Fruit fly (Drosophila melanogaster) Kc167 (cell line): ENCODE measurements around the gene AdamTS-B.

Experiments used
- Myc ChIP-seq: fragments of >200 bp; optimal IDR thresholded peaks from 2 replicates; lab custom pipeline; 2017; ENCODE audit warnings: missing external identifiers
- Sin3A ChIP-seq: fragments of >200 bp; optimal IDR thresholded peaks from 2 replicates; lab custom pipeline; 2018; ENCODE audit warnings: missing external identifiers
- h ChIP-seq: fragments of >200 bp; optimal IDR thresholded peaks from 3 replicates; lab custom pipeline; 2018; ENCODE audit warnings: missing external identifiers
- insv ChIP-seq: fragments of >200 bp; optimal IDR thresholded peaks from 3 replicates; lab custom pipeline; 2018; ENCODE audit warnings: missing external identifiers
- psq ChIP-seq: fragments of >200 bp; optimal IDR thresholded peaks from 2 replicates; lab custom pipeline; 2017; ENCODE audit warnings: missing external identifiers
- ttk ChIP-seq: sonication (Bioruptor generic); optimal IDR thresholded peaks from 2 replicates; lab custom pipeline; 2017; ENCODE audit warnings: missing external identifiers

DNA sequence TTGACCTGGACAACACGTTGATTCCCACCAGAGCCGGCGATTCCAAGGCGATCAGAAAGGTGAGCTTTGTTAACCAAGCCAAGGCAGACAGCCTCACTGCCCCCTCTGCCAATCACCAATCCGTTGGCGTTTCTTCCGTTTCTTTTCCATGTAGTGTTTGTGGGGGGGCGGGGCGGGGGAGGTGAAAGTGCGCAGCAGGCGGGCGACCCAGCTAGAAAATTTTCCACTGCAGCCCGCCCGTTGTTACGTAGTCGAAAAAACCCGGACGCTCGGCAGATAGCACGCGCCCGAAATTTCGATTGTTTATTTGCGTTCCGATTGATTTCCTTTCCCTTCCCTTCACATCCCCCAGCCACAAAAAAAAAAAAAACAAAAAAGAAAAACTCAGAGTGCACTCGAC lies 57.8 kb downstream of the AdamTS-B start:
- TF ChIP-seq psq, result no peak
- TF ChIP-seq Sin3A, result no peak
- TF ChIP-seq insv, result no peak
- no peak for TF ChIP-seq Myc (lab: Kevin White, UChicago)
- no peak for TF ChIP-seq ttk
- TF ChIP-seq h (lab: Kevin White, UChicago), result no peak
